Worm (Caenorhabditis elegans): ENCODE data around the gene metl-6.

DNA sequence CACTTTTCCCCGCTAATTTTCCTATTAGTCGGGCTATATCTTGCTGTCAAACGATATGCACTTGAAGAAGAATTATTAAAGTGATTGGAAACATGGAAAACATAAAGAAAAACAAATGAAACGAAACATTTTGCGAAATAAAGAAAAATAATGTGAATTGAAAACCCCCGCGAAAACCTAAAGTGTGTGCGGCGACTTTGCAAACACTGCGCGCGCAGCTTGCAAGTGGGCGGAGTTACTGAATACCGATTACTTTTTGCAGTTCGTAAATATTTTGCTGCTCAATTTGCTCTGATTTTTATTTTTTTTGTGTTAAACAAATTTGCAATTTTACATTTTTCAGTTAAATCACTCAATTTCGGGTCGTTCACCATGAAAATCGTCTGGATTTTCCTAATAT lies 4.9 kb downstream of the metl-6 start, which contains the start of gene ccdc-47:
- TF ChIP-seq unc-86 (tag; optimal IDR thresholded peaks at IDR 0.05) (peak; percentile 35), fos-1 (tag; optimal IDR thresholded peaks at IDR 0.05) (no peak), alr-1 (tag; optimal IDR thresholded peaks at IDR 0.05; ENCODE audit: borderline replicate concordance) (no peak), aha-1 (tag; optimal IDR thresholded peaks at IDR 0.05) (no peak), zag-1 (tag; optimal IDR thresholded peaks at IDR 0.05) (no peak)

All from whole organism, L1 larva.